Fruit fly (Drosophila melanogaster) S2 (cell line): ENCODE measurements around the gene CG17996.

Experiments used
- CG8478 ChIP-seq: fragments of >200 bp; optimal IDR thresholded peaks from 2 replicates; lab custom pipeline; 2018
- CTCF ChIP-seq, 2 experiments: fragments of >200 bp; optimal IDR thresholded peaks; 2 replicates each; lab custom pipeline; 2018

dm6 chr2L:16730939-16731338, at the start of gene CG17996:
- TF ChIP-seq CG8478 (lab: Kevin White, UChicago), result no peak
- TF ChIP-seq CTCF (optimal IDR thresholded peaks at IDR 0.05; lab: Kevin White, UChicago), result no peak
